Fruit fly (Drosophila melanogaster) whole organism, embryonic: ENCODE results near the gene CG10651.

Experiments
- Antp ChIP-seq: fragments of 200-800 bp; sonication (Bioruptor generic); optimal IDR thresholded peaks from 3 replicates; lab custom pipeline; 2016; ENCODE audit warnings: missing biosample characterization, missing genetic modification characterization
- Atf3 ChIP-seq: fragments of 200-800 bp; sonication (Bioruptor generic); optimal IDR thresholded peaks from 3 replicates; lab custom pipeline; 2016; ENCODE audit warnings: missing biosample characterization, missing genetic modification characterization
- BtbVII ChIP-seq: fragments of 200-800 bp; sonication (Bioruptor generic); optimal IDR thresholded peaks from 3 replicates; lab custom pipeline; 2017; ENCODE audit warnings: missing biosample characterization, mild to moderate bottlenecking, missing genetic modification characterization
- CG10366 ChIP-seq: fragments of 200-800 bp; sonication (Bioruptor generic); IDR thresholded peaks from 2 replicates; pipeline ENCODE4 v1.3.6; 2022; ENCODE audit warnings: missing biosample characterization, missing genetic modification characterization
- CG11504 ChIP-seq: fragments of 200-800 bp; sonication (Bioruptor generic); optimal IDR thresholded peaks from 3 replicates; lab custom pipeline; 2019; ENCODE audit warnings: missing biosample characterization, mild to moderate bottlenecking, missing genetic modification characterization, moderate library complexity
- CG1233 ChIP-seq: fragments of 200-800 bp; sonication (Bioruptor generic); optimal IDR thresholded peaks from 4 replicates; lab custom pipeline; 2018; ENCODE audit warnings: missing biosample characterization, mild to moderate bottlenecking, missing genetic modification characterization
- CG14965 ChIP-seq: fragments of 200-800 bp; sonication (Bioruptor generic); optimal IDR thresholded peaks from 2 replicates; lab custom pipeline; 2016; ENCODE audit warnings: missing biosample characterization, missing genetic modification characterization, borderline replicate concordance
- CG15479 ChIP-seq: fragments of 200-800 bp; sonication (Bioruptor generic); optimal IDR thresholded peaks from 3 replicates; lab custom pipeline; 2019; ENCODE audit warnings: missing biosample characterization, mild to moderate bottlenecking, missing genetic modification characterization, moderate library complexity
- CG17328 ChIP-seq: fragments of 200-800 bp; sonication (Bioruptor generic); IDR thresholded peaks from 2 replicates; pipeline ENCODE4 v1.3.6; 2022; ENCODE audit warnings: missing biosample characterization, missing genetic modification characterization
- CG17361 ChIP-seq: fragments of 200-800 bp; sonication (Bioruptor generic); IDR thresholded peaks from 3 replicates; pipeline ENCODE4 v1.3.6; 2022; ENCODE audit warnings: missing biosample characterization, missing genetic modification characterization
- CG2129 ChIP-seq: fragments of 200-800 bp; sonication (Bioruptor generic); IDR thresholded peaks from 2 replicates; pipeline ENCODE4 v1.3.6; 2022; ENCODE audit warnings: missing biosample characterization, missing genetic modification characterization; ENCODE audit not compliant: partially characterized antibody
- CG30403 ChIP-seq: fragments of 200-800 bp; sonication (Bioruptor generic); optimal IDR thresholded peaks from 3 replicates; lab custom pipeline; 2016; ENCODE audit warnings: missing biosample characterization, missing genetic modification characterization
- CG31365 ChIP-seq: fragments of 200-800 bp; sonication (Bioruptor generic); optimal IDR thresholded peaks from 2 replicates; lab custom pipeline; 2018; ENCODE audit warnings: missing biosample characterization, mild to moderate bottlenecking, missing genetic modification characterization
- CG4730 ChIP-seq: fragments of 200-800 bp; sonication (Bioruptor generic); IDR thresholded peaks from 2 replicates; pipeline ENCODE4 v1.3.6; 2022; ENCODE audit warnings: missing biosample characterization, missing genetic modification characterization
- CG6683 ChIP-seq: fragments of 200-800 bp; sonication (Bioruptor generic); optimal IDR thresholded peaks from 2 replicates; lab custom pipeline; 2017; ENCODE audit warnings: missing biosample characterization, mild to moderate bottlenecking, missing genetic modification characterization, missing genetic modification reagents
- CG7372 ChIP-seq: fragments of 200-800 bp; sonication (Bioruptor generic); IDR thresholded peaks from 2 replicates; pipeline ENCODE4 v1.3.6; 2022; ENCODE audit warnings: missing biosample characterization, missing genetic modification characterization
- CG7786 ChIP-seq: fragments of 200-800 bp; sonication (Bioruptor generic); optimal IDR thresholded peaks from 2 replicates; lab custom pipeline; 2016; ENCODE audit warnings: missing biosample characterization, missing genetic modification characterization
- CG8478 ChIP-seq: fragments of >200 bp; optimal IDR thresholded peaks from 2 replicates; lab custom pipeline; 2018
- CG8924 ChIP-seq: fragments of 200-800 bp; optimal IDR thresholded peaks from 3 replicates; lab custom pipeline; 2019; ENCODE audit warnings: missing biosample characterization, mild to moderate bottlenecking, missing genetic modification characterization, moderate library complexity
- Dfd ChIP-seq, 2 experiments: fragments of >200 bp; optimal IDR thresholded peaks; 2 replicates each; lab custom pipeline; 2017; ENCODE audit warnings: missing biosample characterization in 2 of 2, missing genetic modification characterization in 2 of 2
- Dip2 ChIP-seq: fragments of 200-800 bp; sonication (Bioruptor generic); IDR thresholded peaks from 2 replicates; pipeline ENCODE4 v1.3.6; 2022; ENCODE audit warnings: missing biosample characterization, missing genetic modification characterization
- Dp ChIP-seq: fragments of 200-800 bp; sonication (Bioruptor generic); optimal IDR thresholded peaks from 2 replicates; lab custom pipeline; 2018; ENCODE audit warnings: missing biosample characterization, mild to moderate bottlenecking, missing genetic modification characterization, moderate library complexity
- E2f2 ChIP-seq: fragments of 200-800 bp; sonication (Bioruptor generic); IDR thresholded peaks from 2 replicates; pipeline ENCODE4 v1.3.6; 2022; ENCODE audit warnings: missing biosample characterization, missing genetic modification characterization
- H15 ChIP-seq: fragments of 200-800 bp; sonication (Bioruptor generic); IDR thresholded peaks from 3 replicates; pipeline ENCODE4 v1.3.6; 2022; ENCODE audit warnings: missing biosample characterization, missing genetic modification characterization
- HLH54F ChIP-seq: fragments of 200-800 bp; sonication (Bioruptor generic); optimal IDR thresholded peaks from 3 replicates; lab custom pipeline; 2016; ENCODE audit warnings: missing biosample characterization, missing genetic modification characterization
- HLHmδ ChIP-seq: fragments of 200-800 bp; sonication (Bioruptor generic); optimal IDR thresholded peaks from 2 replicates; lab custom pipeline; 2018; ENCODE audit warnings: missing biosample characterization, mild to moderate bottlenecking, missing genetic modification characterization, moderate library complexity
- Xbp1 ChIP-seq: fragments of 200-800 bp; sonication (Bioruptor generic); optimal IDR thresholded peaks from 3 replicates; lab custom pipeline; 2016; ENCODE audit warnings: missing biosample characterization, mild to moderate bottlenecking, missing genetic modification characterization
- al ChIP-seq: fragments of 200-800 bp; sonication (Bioruptor generic); IDR thresholded peaks from 2 replicates; pipeline ENCODE4 v1.3.6; 2022; ENCODE audit warnings: missing biosample characterization, missing genetic modification characterization
- chm ChIP-seq: fragments of 200-800 bp; sonication (Bioruptor generic); IDR thresholded peaks from 2 replicates; pipeline ENCODE4 v1.3.6; 2022; ENCODE audit warnings: missing biosample characterization, missing genetic modification characterization
- crc ChIP-seq: fragments of 200-800 bp; sonication (Bioruptor generic); optimal IDR thresholded peaks from 2 replicates; lab custom pipeline; 2016; ENCODE audit warnings: missing biosample characterization, missing genetic modification characterization
- croc ChIP-seq: fragments of 200-800 bp; sonication (Bioruptor generic); conservative IDR thresholded peaks from 3 replicates; pipeline ENCODE4 v1.3.6; 2022; ENCODE audit warnings: missing biosample characterization, missing genetic modification characterization
- danr ChIP-seq: fragments of 200-800 bp; sonication (Bioruptor generic); IDR thresholded peaks from 2 replicates; pipeline ENCODE4 v1.3.6; 2022; ENCODE audit warnings: missing biosample characterization, missing genetic modification characterization
- dmrt99B ChIP-seq: fragments of 200-800 bp; sonication (Bioruptor generic); optimal IDR thresholded peaks from 2 replicates; lab custom pipeline; 2018; ENCODE audit warnings: missing biosample characterization, mild to moderate bottlenecking, missing genetic modification characterization, moderate library complexity
- eve ChIP-seq, 2 experiments: fragments of >200 bp; optimal IDR thresholded peaks; 2 replicates each; lab custom pipeline; 2017; ENCODE audit warnings: missing biosample characterization in 2 of 2, missing genetic modification characterization in 2 of 2
- ewg ChIP-seq: fragments of 200-800 bp; sonication (Bioruptor generic); optimal IDR thresholded peaks from 3 replicates; lab custom pipeline; 2017; ENCODE audit warnings: mild to moderate bottlenecking, missing biosample characterization, missing genetic modification reagents, missing genetic modification characterization
- fd96Cb ChIP-seq: fragments of 200-800 bp; sonication (Bioruptor generic); optimal IDR thresholded peaks from 2 replicates; lab custom pipeline; 2018; ENCODE audit warnings: missing biosample characterization, mild to moderate bottlenecking, missing genetic modification characterization, moderate library complexity
- lab ChIP-seq: fragments of 200-800 bp; sonication (Bioruptor generic); optimal IDR thresholded peaks from 3 replicates; lab custom pipeline; 2017; ENCODE audit warnings: missing biosample characterization, missing genetic modification characterization, mild to moderate bottlenecking, moderate library complexity, missing genetic modification reagents
- lbe ChIP-seq: fragments of 200-800 bp; sonication (Bioruptor generic); optimal IDR thresholded peaks from 2 replicates; lab custom pipeline; 2016; ENCODE audit warnings: missing biosample characterization, mild to moderate bottlenecking, missing genetic modification characterization
- nom ChIP-seq: fragments of 200-800 bp; sonication (Bioruptor generic); optimal IDR thresholded peaks from 2 replicates; lab custom pipeline; 2017; ENCODE audit warnings: missing biosample characterization, missing genetic modification characterization, mild to moderate bottlenecking, moderate library complexity, missing genetic modification reagents
- pho ChIP-seq: fragments of 200-800 bp; sonication (Bioruptor generic); optimal IDR thresholded peaks from 2 replicates; lab custom pipeline; 2016; ENCODE audit warnings: missing biosample characterization, missing genetic modification characterization
- phol ChIP-seq: fragments of 200-800 bp; sonication (Bioruptor generic); optimal IDR thresholded peaks from 3 replicates; lab custom pipeline; 2018; ENCODE audit warnings: missing biosample characterization, mild to moderate bottlenecking, missing genetic modification characterization, moderate library complexity
- ranshi ChIP-seq: fragments of 200-800 bp; sonication (Bioruptor generic); IDR thresholded peaks from 2 replicates; pipeline ENCODE4 v1.3.6; 2022; ENCODE audit warnings: missing biosample characterization, missing genetic modification characterization
- ro ChIP-seq: fragments of 200-800 bp; sonication (Bioruptor generic); IDR thresholded peaks from 2 replicates; pipeline ENCODE4 v1.3.6; 2022; ENCODE audit warnings: missing biosample characterization, missing genetic modification characterization
- sima ChIP-seq: fragments of 200-800 bp; sonication (Bioruptor generic); optimal IDR thresholded peaks from 2 replicates; lab custom pipeline; 2016; ENCODE audit warnings: missing biosample characterization, missing genetic modification characterization
- sna ChIP-seq: fragments of 200-800 bp; sonication (Bioruptor generic); IDR thresholded peaks from 2 replicates; pipeline ENCODE4 v1.3.6; 2022; ENCODE audit warnings: missing biosample characterization, missing genetic modification characterization; ENCODE audit not compliant: partially characterized antibody
- ssp ChIP-seq: fragments of 200-800 bp; sonication (Bioruptor generic); IDR thresholded peaks from 2 replicates; pipeline ENCODE4 v1.3.6; 2022; ENCODE audit warnings: missing biosample characterization, missing genetic modification characterization
- stwl ChIP-seq: fragments of 200-800 bp; sonication (Bioruptor generic); optimal IDR thresholded peaks from 3 replicates; lab custom pipeline; 2018; ENCODE audit warnings: missing biosample characterization, mild to moderate bottlenecking, missing genetic modification characterization, moderate library complexity
- tna ChIP-seq: fragments of 200-800 bp; sonication (Bioruptor generic); IDR thresholded peaks from 2 replicates; pipeline ENCODE4 v1.3.6; 2022; ENCODE audit warnings: missing biosample characterization, missing genetic modification characterization; ENCODE audit not compliant: partially characterized antibody
- wdn ChIP-seq: fragments of 200-800 bp; sonication (Bioruptor generic); IDR thresholded peaks from 2 replicates; pipeline ENCODE4 v1.3.6; 2022; ENCODE audit warnings: missing biosample characterization, missing genetic modification characterization
- wek ChIP-seq: fragments of 200-800 bp; sonication (Bioruptor generic); optimal IDR thresholded peaks from 3 replicates; lab custom pipeline; 2018; ENCODE audit warnings: missing biosample characterization, mild to moderate bottlenecking, missing genetic modification characterization, moderate library complexity
- zfh2 ChIP-seq: fragments of 200-800 bp; sonication (Bioruptor generic); optimal IDR thresholded peaks from 2 replicates; lab custom pipeline; 2016; ENCODE audit warnings: missing biosample characterization, missing genetic modification characterization

CG10651 gene

dm6 chr2L:20093794-20094193 is 40.9 kb downstream of the CG10651 start, which contains the start of the genes Taf13 and nesd (continued):
- no peak for TF ChIP-seq CG31365 (tag; lab: Kevin White, UChicago)
- no peak for TF ChIP-seq CG17328
- TF ChIP-seq CG17361 (GFP tag; lab: Robert Waterston, UW), result peak; percentile 77
- TF ChIP-seq pho (GFP tag; lab: Kevin White, UChicago), result peak; percentile 24
- TF ChIP-seq CG30403 (GFP tag; lab: Kevin White, UChicago), result peak; percentile 62
- peak; percentile 29 for TF ChIP-seq CG15479 (GFP tag; lab: Kevin White, UChicago)
- peak; percentile 39 for TF ChIP-seq Xbp1 (GFP tag; lab: Kevin White, UChicago)
- no peak for TF ChIP-seq CG1233 (GFP tag; lab: Kevin White, UChicago)
- TF ChIP-seq CG4730 (GFP tag; lab: Robert Waterston, UW), result no peak
- no peak for TF ChIP-seq sima (GFP tag; lab: Kevin White, UChicago)
- TF ChIP-seq al (GFP tag; lab: Robert Waterston, UW), result no peak
- TF ChIP-seq CG8478 (lab: Kevin White, UChicago), result no peak
- no peak for TF ChIP-seq HLHmδ (GFP tag; lab: Kevin White, UChicago)
- TF ChIP-seq fd96Cb (tag; lab: Kevin White, UChicago), result no peak
- no peak for TF ChIP-seq nom (GFP tag; lab: Kevin White, UChicago)
- no peak for TF ChIP-seq danr (GFP tag; lab: Robert Waterston, UW)
- TF ChIP-seq E2f2 (GFP tag; lab: Robert Waterston, UW), result peak; percentile 89
- TF ChIP-seq Atf3 (GFP tag; lab: Kevin White, UChicago), result no peak
- peak; percentile 64 for TF ChIP-seq phol
- TF ChIP-seq Dip2 (GFP tag; lab: Robert Waterston, UW), result no peak
- no peak; the same call in 1 of the 2 replicates for TF ChIP-seq sna (GFP tag; lab: Robert Waterston, UW)
- TF ChIP-seq stwl (tag; lab: Kevin White, UChicago), result peak; percentile 63
- TF ChIP-seq CG8924 (tag; lab: Kevin White, UChicago), result peak; percentile 19
- peak; percentile 27 for TF ChIP-seq lbe (GFP tag; lab: Kevin White, UChicago)
- no peak for TF ChIP-seq CG6683
- peak; percentile 58; the same call in 1 of the 2 replicates for TF ChIP-seq CG2129 (GFP tag; lab: Robert Waterston, UW)
- peak; percentile 51 for TF ChIP-seq CG11504 (tag; lab: Kevin White, UChicago)
- no peak for TF ChIP-seq croc (GFP tag; lab: Robert Waterston, UW)
- peak; percentile 20 for TF ChIP-seq dmrt99B (tag; lab: Kevin White, UChicago)
- TF ChIP-seq HLH54F, result peak; percentile 28
- TF ChIP-seq crc, result no peak
- TF ChIP-seq Dfd (GFP tag; optimal IDR thresholded peaks at IDR 0.05; lab: Kevin White, UChicago), result no peak
- TF ChIP-seq H15 (GFP tag; lab: Robert Waterston, UW), result no peak
- no peak for TF ChIP-seq chm (GFP tag; lab: Robert Waterston, UW)
- TF ChIP-seq CG10366 (GFP tag; lab: Robert Waterston, UW), result no peak
- peak; percentile 20 for TF ChIP-seq lab
- no peak for TF ChIP-seq wdn (GFP tag; lab: Robert Waterston, UW)
- no peak for TF ChIP-seq ro (GFP tag; lab: Robert Waterston, UW)
- TF ChIP-seq, all 482 proteins: peak for 174

- TF ChIP-seq eve (GFP tag; optimal IDR thresholded peaks at IDR 0.05; lab: Kevin White, UChicago), result no peak
- peak; percentile 94 for TF ChIP-seq Antp (GFP tag; lab: Kevin White, UChicago)
- TF ChIP-seq tna, result no peak
- TF ChIP-seq zfh2 (GFP tag; lab: Kevin White, UChicago), result peak; percentile 97
- TF ChIP-seq CG7786, result peak; percentile 95
- peak; percentile 82 for TF ChIP-seq wek (GFP tag; lab: Kevin White, UChicago)
- TF ChIP-seq ewg (GFP tag; lab: Kevin White, UChicago), result peak; percentile 92
- TF ChIP-seq CG14965 (GFP tag; lab: Kevin White, UChicago), result peak; percentile 62
- peak; percentile 86 for TF ChIP-seq Dp (GFP tag; lab: Kevin White, UChicago)
- peak; percentile 94 for TF ChIP-seq ranshi
- peak; percentile 94 for TF ChIP-seq CG7372 (GFP tag; lab: Robert Waterston, UW)
- peak; percentile 86 for TF ChIP-seq ssp (GFP tag; lab: Robert Waterston, UW)
- TF ChIP-seq dmrt99B (tag; lab: Kevin White, UChicago), result peak; percentile 97
- TF ChIP-seq BtbVII (GFP tag; lab: Kevin White, UChicago), result peak; percentile 95
Observed at dm6 chr2L:20091094-20091679, 43.5 kb downstream of the CG10651 start, which contains the start of the genes CG10747 and Pyroxd1. TSS of gene CG10747 (minus strand) at chr2L:20091348. TSS of gene Pyroxd1 (plus strand) at chr2L:20091435.
